Fruit fly (Drosophila melanogaster): ENCODE measurements around the gene mtgo.
A peak's percentile ranks its signal among the peaks of the same experiment; 100 is the strongest.

mtgo gene

DNA sequence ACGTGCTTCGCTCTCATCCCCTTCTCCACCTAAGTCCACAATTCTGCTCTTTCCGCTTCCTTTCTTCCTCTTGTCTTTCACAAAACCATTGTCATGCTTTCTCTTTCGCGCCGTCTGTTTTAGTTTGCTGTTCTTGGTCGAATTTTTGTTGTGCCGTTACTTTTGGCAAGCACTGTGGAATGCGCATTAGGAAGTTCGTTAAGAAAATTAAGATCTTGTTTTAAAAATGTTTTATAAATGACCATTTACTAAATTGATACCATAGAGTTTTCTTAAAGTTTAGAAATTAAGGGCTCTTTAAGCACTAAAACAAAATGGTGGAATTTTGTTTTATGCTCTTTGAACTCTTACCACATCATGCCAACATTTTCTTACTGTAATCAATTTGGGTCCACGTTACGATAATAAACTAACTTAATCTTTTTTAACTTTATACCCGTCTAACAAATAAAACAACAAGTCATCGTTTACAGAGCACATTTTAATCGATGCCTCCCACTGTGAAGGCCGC, 9.7 kb upstream of the mtgo start (continued):
- no peak for TF ChIP-seq nerfin-2 (GFP tag; IDR thresholded peaks at IDR 0.05; ENCODE audit: partially characterized antibody)
- no peak for TF ChIP-seq YL-1 (GFP tag; optimal IDR thresholded peaks at IDR 0.05)
- peak; percentile 89 for TF ChIP-seq shn (GFP tag; optimal IDR thresholded peaks at IDR 0.05)
- peak; percentile 50; the same call in 2 of the 3 replicates for TF ChIP-seq tgo (GFP tag; IDR thresholded peaks at IDR 0.05)
- TF ChIP-seq CG6854 (GFP tag; optimal IDR thresholded peaks at IDR 0.05) = peak; percentile 81
- TF ChIP-seq CG12104 (GFP tag; optimal IDR thresholded peaks at IDR 0.05) = peak; percentile 45
- no peak for TF ChIP-seq CG1024 (GFP tag; IDR thresholded peaks at IDR 0.05)
- no peak for TF ChIP-seq Dfd (GFP tag; optimal IDR thresholded peaks at IDR 0.05)
- TF ChIP-seq CG16863 (GFP tag; optimal IDR thresholded peaks at IDR 0.05) = peak; percentile 20
- TF ChIP-seq gem (tag; optimal IDR thresholded peaks at IDR 0.05) = peak; percentile 90
- peak; percentile 57 for TF ChIP-seq unpg (GFP tag; optimal IDR thresholded peaks at IDR 0.05)
- TF ChIP-seq tio (GFP tag; optimal IDR thresholded peaks at IDR 0.05) = peak; percentile 73
- TF ChIP-seq CG3407 (GFP tag; optimal IDR thresholded peaks at IDR 0.05) = no peak
- peak; percentile 66 for TF ChIP-seq Ptx1 (GFP tag; IDR thresholded peaks at IDR 0.05)
- TF ChIP-seq ranshi (GFP tag; IDR thresholded peaks at IDR 0.05) = 0 out of 2 replicates have a peak, but pooled peaks have one; percentile 30
- TF ChIP-seq ttk (GFP tag; IDR thresholded peaks at IDR 0.05) = no peak
- no peak for TF ChIP-seq CG2199 (GFP tag; IDR thresholded peaks at IDR 0.05)
- no peak for TF ChIP-seq gce (GFP tag; IDR thresholded peaks at IDR 0.05)
- peak; percentile 61 for TF ChIP-seq CG34376 (GFP tag; optimal IDR thresholded peaks at IDR 0.05)
- TF ChIP-seq CG7357 (GFP tag; IDR thresholded peaks at IDR 0.05) = peak; percentile 57; the same call in 2 of the 3 replicates
- no peak for TF ChIP-seq CG11696 (GFP tag; IDR thresholded peaks at IDR 0.05)
- no peak for TF ChIP-seq ro (GFP tag; IDR thresholded peaks at IDR 0.05)
- peak; percentile 50 for TF ChIP-seq CG12219 (GFP tag; optimal IDR thresholded peaks at IDR 0.05)
- no peak for TF ChIP-seq Optix (GFP tag; IDR thresholded peaks at IDR 0.05)
- TF ChIP-seq zen2 (GFP tag; IDR thresholded peaks at IDR 0.05; ENCODE audit: partially characterized antibody) = no peak
- TF ChIP-seq HLH4C (GFP tag; IDR thresholded peaks at IDR 0.05; ENCODE audit: partially characterized antibody) = no peak
- TF ChIP-seq ac (GFP tag; optimal IDR thresholded peaks at IDR 0.05) = no peak
- peak; percentile 83 for TF ChIP-seq CG30403 (GFP tag; optimal IDR thresholded peaks at IDR 0.05)
- TF ChIP-seq CG12299 (tag; optimal IDR thresholded peaks at IDR 0.05) = peak; percentile 33
- peak; percentile 19 for TF ChIP-seq CG15601 (tag; optimal IDR thresholded peaks at IDR 0.05)
- no peak for TF ChIP-seq Gsc (GFP tag; IDR thresholded peaks at IDR 0.05)
- peak; percentile 44 to 87 for TF ChIP-seq Hr51 (GFP tag; optimal IDR thresholded peaks at IDR 0.05)
- TF ChIP-seq CG17568 (GFP tag; optimal IDR thresholded peaks at IDR 0.05) = peak; percentile 41
- no peak for TF ChIP-seq Elba2 (GFP tag; optimal IDR thresholded peaks at IDR 0.05)
- TF ChIP-seq CG31224 (GFP tag; IDR thresholded peaks at IDR 0.05) = 0 out of 2 replicates have a peak, but pooled peaks have one; percentile 34
- TF ChIP-seq CG1233 (GFP tag; optimal IDR thresholded peaks at IDR 0.05) = peak; percentile 60
- no peak for TF ChIP-seq CG30020 (tag; optimal IDR thresholded peaks at IDR 0.05)
- peak; percentile 65 for TF ChIP-seq CG3838 (GFP tag; optimal IDR thresholded peaks at IDR 0.05)
- peak; percentile 49 for TF ChIP-seq Atf3 (GFP tag; optimal IDR thresholded peaks at IDR 0.05)
- TF ChIP-seq CTCF (GFP tag; optimal IDR thresholded peaks at IDR 0.05) = no peak
- TF ChIP-seq caup (GFP tag; optimal IDR thresholded peaks at IDR 0.05; ENCODE audit: severe bottlenecking) = peak; percentile 61
- peak; percentile 45 for TF ChIP-seq sob (GFP tag; IDR thresholded peaks at IDR 0.05)
- peak; percentile 19 for TF ChIP-seq Hmx (GFP tag; optimal IDR thresholded peaks at IDR 0.05)
- peak; percentile 46; the same call in 1 of the 2 replicates for TF ChIP-seq klu (GFP tag; IDR thresholded peaks at IDR 0.05)
- peak; percentile 54 for TF ChIP-seq CG3847 (GFP tag; IDR thresholded peaks at IDR 0.05)
- no peak for TF ChIP-seq cas (GFP tag; IDR thresholded peaks at IDR 0.05)
- TF ChIP-seq sens-2 (GFP tag; IDR thresholded peaks at IDR 0.05) = no peak
- TF ChIP-seq crol (GFP tag; IDR thresholded peaks at IDR 0.05) = peak; percentile 54
- TF ChIP-seq gro (GFP tag; optimal IDR thresholded peaks at IDR 0.05) = peak; percentile 82
- no peak for TF ChIP-seq ci (GFP tag; IDR thresholded peaks at IDR 0.05)
- TF ChIP-seq pum (GFP tag; optimal IDR thresholded peaks at IDR 0.05) = peak; percentile 49
- peak in 1 of 2 experiments; percentile 52 for TF ChIP-seq bsh (GFP tag; optimal IDR thresholded peaks at IDR 0.05)

All from whole organism, embryonic.